Worm (Caenorhabditis elegans): ENCODE results near the gene hrg-4.

DNA sequence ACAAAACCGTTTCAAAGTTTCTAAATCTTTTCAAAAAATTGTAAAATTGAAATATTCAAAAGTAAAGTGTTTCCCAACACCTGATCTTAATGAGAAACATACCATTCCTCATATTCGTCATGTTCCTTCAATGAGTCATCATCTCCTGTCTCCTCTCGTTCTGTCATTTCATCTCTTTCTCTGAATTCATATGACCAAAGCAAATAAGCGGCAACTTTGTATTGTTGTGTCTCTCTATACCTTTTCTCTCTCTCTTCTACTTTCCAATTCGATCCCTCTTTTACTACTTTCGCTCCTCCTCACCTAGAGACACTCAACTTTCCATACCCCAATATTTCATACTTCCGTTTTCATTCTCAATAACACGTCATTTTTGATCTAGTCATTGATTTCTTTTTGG lies 22.5 kb downstream of the hrg-4 start:
- no peak for TF ChIP-seq tbx-2 (tag; optimal IDR thresholded peaks at IDR 0.05)
- TF ChIP-seq aly-2 (tag; optimal IDR thresholded peaks at IDR 0.05) = no peak
- no peak for TF ChIP-seq nhr-11 (tag; optimal IDR thresholded peaks at IDR 0.05)
- no peak for TF ChIP-seq fkh-10 (GFP tag; optimal IDR thresholded peaks at IDR 0.05)
- TF ChIP-seq ama-1 (optimal IDR thresholded peaks at IDR 0.05) = no peak

Measured in whole organism, L3 larva.